Fruit fly (Drosophila melanogaster) whole organism, embryonic: ENCODE data around the gene Ten-m.

ENCODE experiments used
- Atf-2 ChIP-seq: fragments of 200-800 bp; sonication (Bioruptor generic); optimal IDR thresholded peaks from 2 replicates; lab custom pipeline; 2016; ENCODE audit warnings: missing biosample characterization, missing genetic modification characterization
- CG11504 ChIP-seq: fragments of 200-800 bp; sonication (Bioruptor generic); optimal IDR thresholded peaks from 3 replicates; lab custom pipeline; 2019; ENCODE audit warnings: missing biosample characterization, mild to moderate bottlenecking, missing genetic modification characterization, moderate library complexity
- CG15479 ChIP-seq: fragments of 200-800 bp; sonication (Bioruptor generic); optimal IDR thresholded peaks from 3 replicates; lab custom pipeline; 2019; ENCODE audit warnings: missing biosample characterization, mild to moderate bottlenecking, missing genetic modification characterization, moderate library complexity
- CG1792 ChIP-seq: fragments of 200-800 bp; sonication (Bioruptor generic); optimal IDR thresholded peaks from 2 replicates; lab custom pipeline; 2016; ENCODE audit warnings: missing biosample characterization, missing genetic modification characterization
- CG1832 ChIP-seq: fragments of 200-800 bp; sonication (Bioruptor generic); optimal IDR thresholded peaks from 2 replicates; lab custom pipeline; 2017; ENCODE audit warnings: missing biosample characterization, mild to moderate bottlenecking, missing genetic modification characterization, inconsistent platforms
- CG2199 ChIP-seq: fragments of 200-800 bp; sonication (Bioruptor generic); IDR thresholded peaks from 3 replicates; pipeline ENCODE4 v1.3.6; 2022; ENCODE audit warnings: missing biosample characterization, missing genetic modification characterization
- CG3407 ChIP-seq: fragments of 200-800 bp; sonication (Bioruptor generic); optimal IDR thresholded peaks from 2 replicates; lab custom pipeline; 2018; ENCODE audit warnings: missing biosample characterization, mild to moderate bottlenecking, missing genetic modification characterization
- CG6175 ChIP-seq: fragments of 200-800 bp; sonication (Bioruptor generic); IDR thresholded peaks from 3 replicates; pipeline ENCODE4 v1.3.6; 2022; ENCODE audit warnings: missing biosample characterization, missing genetic modification characterization
- CG7372 ChIP-seq: fragments of 200-800 bp; sonication (Bioruptor generic); IDR thresholded peaks from 2 replicates; pipeline ENCODE4 v1.3.6; 2022; ENCODE audit warnings: missing biosample characterization, missing genetic modification characterization
- CG8924 ChIP-seq: fragments of 200-800 bp; optimal IDR thresholded peaks from 3 replicates; lab custom pipeline; 2019; ENCODE audit warnings: missing biosample characterization, mild to moderate bottlenecking, missing genetic modification characterization, moderate library complexity
- D ChIP-seq, 2 experiments: fragments of 200-800 bp in 1 of 2; fragments of >200 bp in 1 of 2; sonication (Bioruptor generic) in 1 of 2; optimal IDR thresholded peaks; 2 replicates in 1 of 2; 3 replicates in 1 of 2; lab custom pipeline; 2017; ENCODE audit warnings: mild to moderate bottlenecking in 1 of 2, missing biosample characterization in 1 of 2, missing genetic modification characterization in 1 of 2, missing genetic modification reagents in 1 of 2
- Gug ChIP-seq: fragments of 200-800 bp; sonication (Bioruptor generic); IDR thresholded peaks from 4 replicates; pipeline ENCODE4 v1.3.6; 2022; ENCODE audit warnings: missing biosample characterization, missing genetic modification characterization
- Kr ChIP-seq: fragments of 200-800 bp; sonication (Bioruptor generic); optimal IDR thresholded peaks from 2 replicates; lab custom pipeline; 2017; ENCODE audit warnings: missing biosample characterization, mild to moderate bottlenecking, missing genetic modification characterization
- Med ChIP-seq: fragments of 200-800 bp; sonication (Bioruptor generic); peaks from one replicate; lab custom pipeline; 2016; ENCODE audit warnings: missing biosample characterization, missing genetic modification characterization, mild to moderate bottlenecking, inconsistent platforms, moderate library complexity
- Nf-YA ChIP-seq: fragments of 200-800 bp; sonication (Bioruptor generic); IDR thresholded peaks from 2 replicates; pipeline ENCODE4 v1.3.6; 2022; ENCODE audit warnings: missing biosample characterization, missing genetic modification characterization
- Scr ChIP-seq: fragments of 200-800 bp; sonication (Bioruptor generic); IDR thresholded peaks from 2 replicates; pipeline ENCODE4 v1.3.6; 2022; ENCODE audit warnings: missing biosample characterization, missing genetic modification characterization; ENCODE audit not compliant: partially characterized antibody
- Vsx1 ChIP-seq: fragments of 200-800 bp; sonication (Bioruptor generic); optimal IDR thresholded peaks from 2 replicates; lab custom pipeline; 2017; ENCODE audit warnings: missing biosample characterization, mild to moderate bottlenecking, missing genetic modification characterization, missing genetic modification reagents
- YL-1 ChIP-seq: fragments of 200-800 bp; sonication (Bioruptor generic); optimal IDR thresholded peaks from 3 replicates; lab custom pipeline; 2017; ENCODE audit warnings: missing biosample characterization, mild to moderate bottlenecking, missing genetic modification characterization
- ash1 ChIP-seq: fragments of 200-800 bp; sonication (Bioruptor generic); optimal IDR thresholded peaks from 2 replicates; lab custom pipeline; 2018; ENCODE audit warnings: missing biosample characterization, mild to moderate bottlenecking, missing genetic modification characterization
- cad ChIP-seq: fragments of >200 bp; optimal IDR thresholded peaks from 2 replicates; lab custom pipeline; 2017; ENCODE audit warnings: missing biosample characterization, missing genetic modification characterization
- ci ChIP-seq: fragments of 200-800 bp; sonication (Bioruptor generic); IDR thresholded peaks from 3 replicates; pipeline ENCODE4 v1.3.6; 2022; ENCODE audit warnings: missing biosample characterization, missing genetic modification characterization
- crol ChIP-seq: fragments of 200-800 bp; sonication (Bioruptor generic); IDR thresholded peaks from 2 replicates; pipeline ENCODE4 v1.3.6; 2022; ENCODE audit warnings: missing biosample characterization, missing genetic modification characterization
- fd3F ChIP-seq: fragments of 200-800 bp; sonication (Bioruptor generic); optimal IDR thresholded peaks from 2 replicates; lab custom pipeline; 2018; ENCODE audit warnings: missing biosample characterization, mild to moderate bottlenecking, missing genetic modification characterization, moderate library complexity
- gsb-n ChIP-seq: fragments of 200-800 bp; sonication (Bioruptor generic); optimal IDR thresholded peaks from 3 replicates; lab custom pipeline; 2018; ENCODE audit warnings: missing biosample characterization, mild to moderate bottlenecking, missing genetic modification characterization
- kni ChIP-seq: fragments of 200-800 bp; sonication (Bioruptor generic); optimal IDR thresholded peaks from 3 replicates; lab custom pipeline; 2017; ENCODE audit warnings: mild to moderate bottlenecking, missing biosample characterization, missing genetic modification reagents, missing genetic modification characterization
- nerfin-1 ChIP-seq: fragments of 200-800 bp; sonication (Bioruptor generic); optimal IDR thresholded peaks from 3 replicates; lab custom pipeline; 2019; ENCODE audit warnings: missing biosample characterization, mild to moderate bottlenecking, missing genetic modification characterization, moderate library complexity
- otp ChIP-seq: fragments of 200-800 bp; sonication (Bioruptor generic); IDR thresholded peaks from 3 replicates; pipeline ENCODE4, ENCODE4 v1.3.6; 2022; ENCODE audit warnings: missing biosample characterization, missing genetic modification characterization
- prd ChIP-seq, 3 experiments: fragments of >200 bp in 2 of 3; fragments of 200-800 bp in 1 of 3; sonication (Bioruptor generic) in 1 of 3; optimal IDR thresholded peaks in 2 of 3; IDR thresholded peaks in 1 of 3; 2 replicates in 2 of 3; 3 replicates in 1 of 3; pipeline versions ENCODE4 v1.3.6 to Lab custom; 2017 to 2022; ENCODE audit warnings: missing biosample characterization in 1 of 3, missing genetic modification characterization in 1 of 3
- pros ChIP-seq: fragments of 200-800 bp; sonication (Bioruptor generic); optimal IDR thresholded peaks from 3 replicates; lab custom pipeline; 2019; ENCODE audit warnings: missing biosample characterization, mild to moderate bottlenecking, missing genetic modification characterization, moderate library complexity
- sens ChIP-seq: fragments of 200-800 bp; sonication (Bioruptor generic); peaks from one replicate; lab custom pipeline; 2016; ENCODE audit warnings: missing biosample characterization, missing genetic modification characterization
- so ChIP-seq: fragments of 200-800 bp; sonication (Bioruptor generic); IDR thresholded peaks from 3 replicates; pipeline ENCODE4 v1.3.6; 2022; ENCODE audit warnings: missing biosample characterization, missing genetic modification characterization
- vfl ChIP-seq: fragments of 200-800 bp; sonication (Bioruptor generic); optimal IDR thresholded peaks from 2 replicates; lab custom pipeline; 2016; ENCODE audit warnings: missing biosample characterization, missing genetic modification characterization
- zf30C ChIP-seq: fragments of 200-800 bp; sonication (Bioruptor generic); optimal IDR thresholded peaks from 3 replicates; lab custom pipeline; 2018; ENCODE audit warnings: missing biosample characterization, mild to moderate bottlenecking, missing genetic modification characterization

Ten-m gene

dm6 chr3L:22399906-22400655 is 7.6 kb downstream of the Ten-m start (continued):
- TF ChIP-seq Vsx1: peak; percentile 17
- TF ChIP-seq gsb-n: peak; percentile 44
- peak; percentile 89 for TF ChIP-seq CG15479 (GFP tag; lab: Kevin White, UChicago)
- peak; percentile 31 for TF ChIP-seq CG1832 (GFP tag; lab: Kevin White, UChicago)
- TF ChIP-seq CG6175 (GFP tag; lab: Robert Waterston, UW): 0 out of 3 replicates have a peak, but pooled peaks have one; percentile 27
- no peak for TF ChIP-seq zf30C (GFP tag; lab: Kevin White, UChicago)
- no peak for TF ChIP-seq Gug (GFP tag; lab: Robert Waterston, UW)
- no peak for TF ChIP-seq fd3F (GFP tag; lab: Kevin White, UChicago)
- TF ChIP-seq kni (GFP tag; lab: Kevin White, UChicago): peak; percentile 89
- peak; percentile 80 for TF ChIP-seq Kr (GFP tag; lab: Kevin White, UChicago)
- no peak for TF ChIP-seq CG11504
- peak; percentile 74 for TF ChIP-seq pros (GFP tag; lab: Kevin White, UChicago)
- TF ChIP-seq so (GFP tag; lab: Robert Waterston, UW): 0 out of 3 replicates have a peak, but pooled peaks have one; percentile 22
- peak; percentile 11 for TF ChIP-seq nerfin-1
- TF ChIP-seq CG3407: no peak
- peak; percentile 32 for TF ChIP-seq CG8924 (tag; lab: Kevin White, UChicago)
- TF ChIP-seq CG2199 (GFP tag; lab: Robert Waterston, UW): peak; percentile 35; the same call in 2 of the 3 replicates
- TF ChIP-seq CG1792 (GFP tag; lab: Kevin White, UChicago): no peak
- no peak for TF ChIP-seq prd (optimal IDR thresholded peaks at IDR 0.05; lab: Kevin White, UChicago)
- TF ChIP-seq prd (GFP tag; IDR thresholded peaks at IDR 0.05; lab: Robert Waterston, UW): peak; percentile 67; the same call in 2 of the 3 replicates
- 0 out of 2 replicates have a peak, but pooled peaks have one; percentile 16 for TF ChIP-seq Scr (GFP tag; lab: Robert Waterston, UW)
- TF ChIP-seq YL-1 (GFP tag; lab: Kevin White, UChicago): no peak
- no peak for TF ChIP-seq ash1 (GFP tag; lab: Kevin White, UChicago)
- peak; percentile 96 for TF ChIP-seq cad (GFP tag; lab: Kevin White, UChicago)
- peak; percentile 99 for TF ChIP-seq D (optimal IDR thresholded peaks at IDR 0.05; lab: Kevin White, UChicago)
- peak; percentile 16 for TF ChIP-seq D (GFP tag; optimal IDR thresholded peaks at IDR 0.05; lab: Kevin White, UChicago)
- TF ChIP-seq Nf-YA (GFP tag; lab: Robert Waterston, UW): no peak

DNA sequence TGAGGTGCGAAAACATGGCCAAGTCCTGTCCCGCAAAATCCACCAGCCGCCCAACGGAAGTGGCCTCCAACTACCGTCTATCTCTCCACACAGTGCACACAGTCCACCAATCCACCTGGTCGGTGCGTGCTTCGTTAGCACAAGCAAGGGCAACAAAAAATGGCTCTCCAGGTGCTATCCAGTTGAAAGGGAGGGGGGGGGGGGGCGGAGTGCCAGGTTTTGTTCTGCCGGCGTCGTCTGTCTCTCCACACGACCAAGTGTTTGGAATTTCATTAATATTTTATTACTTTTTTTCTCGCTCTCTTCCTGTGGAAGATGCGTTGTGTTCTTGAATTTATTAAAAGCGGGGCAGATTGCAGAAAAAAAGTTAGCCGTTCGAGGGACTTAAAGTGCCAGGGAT is 9.0 kb downstream of the Ten-m start:
- TF ChIP-seq CG7372 (GFP tag; lab: Robert Waterston, UW): no peak
- 0 out of 3 replicates have a peak, but pooled peaks have one; percentile 6 for TF ChIP-seq ci (GFP tag; lab: Robert Waterston, UW)
- TF ChIP-seq crol (GFP tag; lab: Robert Waterston, UW): peak; percentile 51

- TF ChIP-seq Med (GFP tag; lab: Kevin White, UChicago): peak; percentile 23
- 0 out of 3 replicates have a peak, but pooled peaks have one; percentile 15 for TF ChIP-seq otp (GFP tag; lab: Robert Waterston, UW)
- TF ChIP-seq crol (GFP tag; lab: Robert Waterston, UW): peak; percentile 70; the same call in 1 of the 2 replicates
- peak; percentile 55 for TF ChIP-seq sens (GFP tag; lab: Kevin White, UChicago)
- TF ChIP-seq vfl: no peak
- peak; percentile 16 for TF ChIP-seq gsb-n
- no peak for TF ChIP-seq Atf-2
- TF ChIP-seq, all 482 proteins: peak for 5
Measured at dm6 chr3L:22396561-22396960, 11.1 kb downstream of the Ten-m start.
